Worm (Caenorhabditis elegans) whole organism, L1 larva: ENCODE data around the gene nlp-36.
A peak's percentile ranks its signal among the peaks of the same experiment; 100 is the strongest.

Experiments
- F16B12.6 ChIP-seq: fragments of 150-350 bp; optimal IDR thresholded peaks from 2 replicates; lab custom pipeline; 2014; ENCODE audit warnings: missing biosample characterization, missing genetic modification characterization
- ceh-82 ChIP-seq, 3 experiments: fragments of 150-350 bp in 1 of 3; sonication (generic microtip) in 2 of 3; optimal IDR thresholded peaks; 2 replicates each; lab custom pipeline; 2014 to 2017; ENCODE audit warnings: missing biosample characterization in 3 of 3, missing genetic modification characterization in 3 of 3
- dpl-1 ChIP-seq, 3 experiments: fragments of 150-350 bp in 2 of 3; sonication (generic microtip) in 1 of 3; optimal IDR thresholded peaks; 2 replicates each; lab custom pipeline; 2014 to 2017; ENCODE audit warnings: missing biosample characterization in 3 of 3, missing genetic modification characterization in 3 of 3, missing genetic modification reagents in 3 of 3
- ets-5 ChIP-seq: fragments of 200-800 bp; sonication (Bioruptor generic); IDR thresholded peaks from 2 replicates; pipeline ENCODE4 v1.3.6; 2022; ENCODE audit warnings: missing genetic modification characterization, missing compliant biosample characterization
- lin-13 ChIP-seq: fragments of 150-350 bp; optimal IDR thresholded peaks from 2 replicates; lab custom pipeline; 2014; ENCODE audit warnings: missing biosample characterization, missing genetic modification reagents, missing genetic modification characterization
- lin-39 ChIP-seq: fragments of 150-350 bp; optimal IDR thresholded peaks from 2 replicates; lab custom pipeline; 2014; ENCODE audit warnings: missing biosample characterization, missing genetic modification reagents, missing genetic modification characterization
- nhr-11 ChIP-seq: fragments of 150-350 bp; optimal IDR thresholded peaks from 2 replicates; lab custom pipeline; 2014; ENCODE audit warnings: missing biosample characterization, missing genetic modification characterization
- nhr-12 ChIP-seq: sonication (generic microtip); optimal IDR thresholded peaks from 2 replicates; lab custom pipeline; 2017; ENCODE audit warnings: missing biosample characterization, missing genetic modification characterization
- nhr-76 ChIP-seq: sonication (generic microtip); optimal IDR thresholded peaks from 2 replicates; lab custom pipeline; 2017; ENCODE audit warnings: missing biosample characterization, missing genetic modification characterization
- pqm-1 ChIP-seq: sonication (generic microtip); optimal IDR thresholded peaks from 3 replicates; lab custom pipeline; 2017; ENCODE audit warnings: missing biosample characterization, missing genetic modification characterization
- rnt-1 ChIP-seq: sonication (generic microtip); optimal IDR thresholded peaks from 2 replicates; lab custom pipeline; 2016; ENCODE audit warnings: mild to moderate bottlenecking, missing genetic modification characterization, moderate library complexity, missing compliant biosample characterization

ce11 chrIII:9500267-9500666 is 11.7 kb downstream of the nlp-36 start, which contains the start of gene sod-4:
- no peak for TF ChIP-seq nhr-12
- peak; percentile 13 for TF ChIP-seq lin-13 (GFP tag; lab: Kevin White, UChicago)
- TF ChIP-seq lin-39, result no peak
- TF ChIP-seq ceh-82 (tag; optimal IDR thresholded peaks at IDR 0.05; lab: Kevin White, UChicago), result no peak
- no peak for TF ChIP-seq F16B12.6 (tag; lab: Kevin White, UChicago)
- TF ChIP-seq nhr-11 (tag; lab: Kevin White, UChicago), result no peak
- peak in 2 of 3 experiments; percentile 17 to 36 for TF ChIP-seq dpl-1 (GFP tag; optimal IDR thresholded peaks at IDR 0.05; lab: Kevin White, UChicago)
- TF ChIP-seq nhr-76 (tag; lab: Kevin White, UChicago), result no peak
- no peak for TF ChIP-seq pqm-1 (tag; lab: Kevin White, UChicago)
- TF ChIP-seq rnt-1 (tag; lab: Kevin White, UChicago), result no peak
- no peak for TF ChIP-seq ets-5
